Fruit fly (Drosophila melanogaster): ENCODE data around the gene CG32270.

CG32270 gene

dm6 chr3L:3225769-3226457, 17.1 kb upstream of the CG32270 start (continued):
- 0 out of 3 replicates have a peak, but pooled peaks have one; percentile 13 for TF ChIP-seq Dbx (GFP tag; IDR thresholded peaks at IDR 0.05)
- TF ChIP-seq CG12219 (GFP tag; optimal IDR thresholded peaks at IDR 0.05) = peak; percentile 57
- no peak for TF ChIP-seq zen (tag; optimal IDR thresholded peaks at IDR 0.05)
- TF ChIP-seq D19A (tag; optimal IDR thresholded peaks at IDR 0.05) = no peak
- no peak for TF ChIP-seq gcm2 (GFP tag; optimal IDR thresholded peaks at IDR 0.05)
- no peak for TF ChIP-seq CG16815 (GFP tag; optimal IDR thresholded peaks at IDR 0.05)
- TF ChIP-seq Hsf (GFP tag; optimal IDR thresholded peaks at IDR 0.05) = no peak
- no peak for TF ChIP-seq CG11560 (tag; IDR thresholded peaks at IDR 0.05)
- TF ChIP-seq en (GFP tag; optimal IDR thresholded peaks at IDR 0.05) = no peak
- TF ChIP-seq ci (GFP tag; IDR thresholded peaks at IDR 0.05) = no peak
- TF ChIP-seq CG15601 (tag; optimal IDR thresholded peaks at IDR 0.05) = no peak
- TF ChIP-seq vnd (GFP tag; IDR thresholded peaks at IDR 0.05; ENCODE audit: partially characterized antibody) = no peak
- TF ChIP-seq CG9437 (GFP tag; optimal IDR thresholded peaks at IDR 0.05) = no peak
- TF ChIP-seq CG12299 (tag; optimal IDR thresholded peaks at IDR 0.05) = no peak
- TF ChIP-seq Hand (GFP tag; optimal IDR thresholded peaks at IDR 0.05) = peak; percentile 54
- no peak for TF ChIP-seq fd96Cb (tag; optimal IDR thresholded peaks at IDR 0.05)
- TF ChIP-seq B-H2 (GFP tag; optimal IDR thresholded peaks at IDR 0.05) = peak; percentile 14
- TF ChIP-seq Bdp1 (GFP tag; optimal IDR thresholded peaks at IDR 0.05) = no peak
- TF ChIP-seq chn (GFP tag; optimal IDR thresholded peaks at IDR 0.05) = peak; percentile 26
- peak; percentile 17 for TF ChIP-seq disco-r (GFP tag; optimal IDR thresholded peaks at IDR 0.05)
- peak; percentile 32; the same call in 1 of the 2 replicates for TF ChIP-seq Adf1 (GFP tag; IDR thresholded peaks at IDR 0.05)
- no peak for TF ChIP-seq CG15269 (tag; optimal IDR thresholded peaks at IDR 0.05)
- TF ChIP-seq eyg (GFP tag; optimal IDR thresholded peaks at IDR 0.05) = no peak
- TF ChIP-seq CG7372 (GFP tag; IDR thresholded peaks at IDR 0.05) = no peak
- TF ChIP-seq CG3163 (GFP tag; optimal IDR thresholded peaks at IDR 0.05) = peak; percentile 66
- peak; percentile 55; the same call in 1 of the 2 replicates for TF ChIP-seq CG32532 (GFP tag; IDR thresholded peaks at IDR 0.05)
- peak; percentile 50; the same call in 1 of the 2 replicates for TF ChIP-seq Atf6 (GFP tag; IDR thresholded peaks at IDR 0.05)
- no peak for TF ChIP-seq CG32772 (GFP tag; IDR thresholded peaks at IDR 0.05)
- TF ChIP-seq Opbp (GFP tag; IDR thresholded peaks at IDR 0.05; ENCODE audit: partially characterized antibody) = no peak
- no peak for TF ChIP-seq CG2129 (GFP tag; IDR thresholded peaks at IDR 0.05; ENCODE audit: partially characterized antibody)
- no peak for TF ChIP-seq CTCF (GFP tag; optimal IDR thresholded peaks at IDR 0.05)
- no peak for TF ChIP-seq pita (GFP tag; optimal IDR thresholded peaks at IDR 0.05)
- no peak; the same call in 1 of the 2 replicates for TF ChIP-seq rib (GFP tag; IDR thresholded peaks at IDR 0.05)
- peak; percentile 51 for TF ChIP-seq BtbVII (GFP tag; optimal IDR thresholded peaks at IDR 0.05)
- TF ChIP-seq Ravus (GFP tag; IDR thresholded peaks at IDR 0.05) = no peak
- TF ChIP-seq CG12659 (GFP tag; optimal IDR thresholded peaks at IDR 0.05) = no peak
- peak; percentile 6; the same call in 1 of the 2 replicates for TF ChIP-seq onecut (GFP tag; IDR thresholded peaks at IDR 0.05)
- TF ChIP-seq dimm (GFP tag; IDR thresholded peaks at IDR 0.05) = no peak
- TF ChIP-seq CG15514 (GFP tag; optimal IDR thresholded peaks at IDR 0.05) = no peak
- TF ChIP-seq vfl (GFP tag; optimal IDR thresholded peaks at IDR 0.05) = peak; percentile 9
- TF ChIP-seq CG17385 (GFP tag; optimal IDR thresholded peaks at IDR 0.05) = peak; percentile 90
- TF ChIP-seq lbe (GFP tag; optimal IDR thresholded peaks at IDR 0.05) = no peak
- TF ChIP-seq NK7.1 (GFP tag; optimal IDR thresholded peaks at IDR 0.05) = no peak
- TF ChIP-seq Gug (GFP tag; IDR thresholded peaks at IDR 0.05) = no peak
- TF ChIP-seq zen2 (GFP tag; IDR thresholded peaks at IDR 0.05; ENCODE audit: partially characterized antibody) = 0 out of 3 replicates have a peak, but pooled peaks have one; percentile 15
- no peak for TF ChIP-seq CG4617 (GFP tag; optimal IDR thresholded peaks at IDR 0.05; ENCODE audit: borderline replicate concordance)
- no peak for TF ChIP-seq Dek (tag; optimal IDR thresholded peaks at IDR 0.05)
- no peak for TF ChIP-seq sisA (GFP tag; IDR thresholded peaks at IDR 0.05)
- no peak for TF ChIP-seq CG1647 (GFP tag; optimal IDR thresholded peaks at IDR 0.05)
- TF ChIP-seq CG34422 (GFP tag; IDR thresholded peaks at IDR 0.05) = peak; percentile 28; the same call in 1 of the 3 replicates
